Worm (Caenorhabditis elegans): ENCODE measurements around the gene B0524.5.

- TF ChIP-seq W03F9.2 (tag; optimal IDR thresholded peaks at IDR 0.05) (no peak), him-1 (tag; optimal IDR thresholded peaks at IDR 0.05) (no peak)
Measured at ce11 chrIII:1932018-1932417, 38.3 kb upstream of the B0524.5 start.

Measured in whole organism, L4/young adult.